Worm (Caenorhabditis elegans) whole organism, L1 larva: ENCODE results near the gene C02B8.3.

Source experiments
- C04F5.9 ChIP-seq: sonication (generic microtip); optimal IDR thresholded peaks from 2 replicates; lab custom pipeline; 2016; ENCODE audit warnings: missing genetic modification characterization, missing compliant biosample characterization
- C16A3.4 ChIP-seq: fragments of 150-350 bp; optimal IDR thresholded peaks from 2 replicates; lab custom pipeline; 2014; ENCODE audit warnings: missing biosample characterization, missing genetic modification characterization
- C34B4.2 ChIP-seq: sonication (generic microtip); optimal IDR thresholded peaks from 2 replicates; lab custom pipeline; 2017; ENCODE audit warnings: mild to moderate bottlenecking, missing genetic modification characterization, missing compliant biosample characterization
- Y116A8C.19 ChIP-seq: sonication (generic microtip); optimal IDR thresholded peaks from 2 replicates; lab custom pipeline; 2016; ENCODE audit warnings: missing compliant biosample characterization, missing genetic modification characterization, borderline replicate concordance
- aha-1 ChIP-seq: fragments of 150-350 bp; optimal IDR thresholded peaks from 2 replicates; lab custom pipeline; 2014; ENCODE audit warnings: missing biosample characterization, missing genetic modification characterization
- alr-1 ChIP-seq: fragments of 200-800 bp; sonication (Bioruptor generic); optimal IDR thresholded peaks from 2 replicates; lab custom pipeline; 2018; ENCODE audit warnings: borderline replicate concordance, mild to moderate bottlenecking, missing genetic modification characterization, missing compliant biosample characterization
- aly-2 ChIP-seq: fragments of 150-350 bp; optimal IDR thresholded peaks from 2 replicates; lab custom pipeline; 2014; ENCODE audit warnings: missing biosample characterization, missing genetic modification characterization
- ama-1 ChIP-seq: fragments of 150-350 bp; optimal IDR thresholded peaks from 2 replicates; lab custom pipeline; 2014
- blmp-1 ChIP-seq: fragments of 150-350 bp; optimal IDR thresholded peaks from 2 replicates; lab custom pipeline; 2014; ENCODE audit warnings: missing biosample characterization, missing genetic modification characterization
- ceh-63 ChIP-seq: fragments of 200-800 bp; sonication (Bioruptor generic); optimal IDR thresholded peaks from 2 replicates; lab custom pipeline; 2018; ENCODE audit warnings: mild to moderate bottlenecking, missing genetic modification characterization, missing compliant biosample characterization
- ceh-82 ChIP-seq, 3 experiments: fragments of 150-350 bp in 1 of 3; sonication (generic microtip) in 2 of 3; optimal IDR thresholded peaks; 2 replicates each; lab custom pipeline; 2014 to 2017; ENCODE audit warnings: missing biosample characterization in 3 of 3, missing genetic modification characterization in 3 of 3
- ceh-88 ChIP-seq: fragments of 200-800 bp; sonication (Bioruptor generic); IDR thresholded peaks from 2 replicates; pipeline ENCODE4 v1.3.6; 2022; ENCODE audit warnings: missing genetic modification characterization, missing compliant biosample characterization
- dpl-1 ChIP-seq, 3 experiments: fragments of 150-350 bp in 2 of 3; sonication (generic microtip) in 1 of 3; optimal IDR thresholded peaks; 2 replicates each; lab custom pipeline; 2014 to 2017; ENCODE audit warnings: missing biosample characterization in 3 of 3, missing genetic modification characterization in 3 of 3, missing genetic modification reagents in 3 of 3
- dsc-1 ChIP-seq: sonication (generic microtip); optimal IDR thresholded peaks from 2 replicates; lab custom pipeline; 2016; ENCODE audit warnings: mild to moderate bottlenecking, missing genetic modification characterization, missing compliant biosample characterization
- efl-1 ChIP-seq, 4 experiments: fragments of 150-350 bp; optimal IDR thresholded peaks in 3 of 4; peaks in 1 of 4; 1 replicate in 1 of 4; 2 replicates in 3 of 4; lab custom pipeline; 2014; ENCODE audit warnings: missing biosample characterization in 2 of 4, missing genetic modification characterization in 2 of 4, missing genetic modification reagents in 2 of 4
- efl-3 ChIP-seq: fragments of 200-800 bp; sonication (Bioruptor generic); optimal IDR thresholded peaks from 2 replicates; lab custom pipeline; 2018; ENCODE audit warnings: mild to moderate bottlenecking, missing genetic modification characterization, missing compliant biosample characterization
- egl-13 ChIP-seq: sonication (generic microtip); optimal IDR thresholded peaks from 2 replicates; lab custom pipeline; 2016; ENCODE audit warnings: missing genotype, missing genetic modification reagents, missing genetic modification characterization, missing compliant biosample characterization
- elt-3 ChIP-seq, 6 experiments: fragments of 150-350 bp in 1 of 6; sonication (generic microtip); optimal IDR thresholded peaks; 2 replicates each; lab custom pipeline; 2017 to 2018; ENCODE audit warnings: missing biosample characterization in 6 of 6, missing genetic modification characterization in 6 of 6, inconsistent platforms in 1 of 6
- ets-5 ChIP-seq: fragments of 200-800 bp; sonication (Bioruptor generic); IDR thresholded peaks from 2 replicates; pipeline ENCODE4 v1.3.6; 2022; ENCODE audit warnings: missing genetic modification characterization, missing compliant biosample characterization
- fkh-10 ChIP-seq: sonication (generic microtip); optimal IDR thresholded peaks from 2 replicates; lab custom pipeline; 2017; ENCODE audit warnings: missing biosample characterization, missing genetic modification reagents, missing genetic modification characterization
- fos-1 ChIP-seq: fragments of 150-350 bp; optimal IDR thresholded peaks from 2 replicates; lab custom pipeline; 2014; ENCODE audit warnings: missing biosample characterization, missing genetic modification characterization
- hlh-17 ChIP-seq: fragments of 200-800 bp; sonication (Bioruptor generic); optimal IDR thresholded peaks from 2 replicates; lab custom pipeline; 2018; ENCODE audit warnings: missing genetic modification characterization, mild to moderate bottlenecking, missing compliant biosample characterization, moderate library complexity, borderline replicate concordance
- lin-14 ChIP-seq: fragments of 200-800 bp; sonication (Bioruptor generic); optimal IDR thresholded peaks from 2 replicates; lab custom pipeline; 2018; ENCODE audit warnings: mild to moderate bottlenecking, missing genetic modification characterization, moderate library complexity, missing compliant biosample characterization
- lin-15B ChIP-seq: fragments of 150-350 bp; sonication (generic microtip); optimal IDR thresholded peaks from 3 replicates; lab custom pipeline; 2014; ENCODE audit warnings: missing biosample characterization, missing genetic modification characterization
- lin-35 ChIP-seq, 2 experiments: fragments of 150-350 bp; optimal IDR thresholded peaks; 2 replicates each; lab custom pipeline; 2014; ENCODE audit warnings: missing biosample characterization in 2 of 2, missing genetic modification characterization in 2 of 2, missing genetic modification reagents in 2 of 2
- lsy-2 ChIP-seq, 2 experiments: fragments of 150-350 bp; optimal IDR thresholded peaks; 2 replicates each; lab custom pipeline; 2014; ENCODE audit warnings: missing biosample characterization in 2 of 2, missing genetic modification characterization in 2 of 2
- mep-1 ChIP-seq: fragments of 150-350 bp; optimal IDR thresholded peaks from 2 replicates; lab custom pipeline; 2014; ENCODE audit warnings: missing biosample characterization, missing genetic modification characterization
- nhr-20 ChIP-seq: sonication (generic microtip); optimal IDR thresholded peaks from 2 replicates; lab custom pipeline; 2016; ENCODE audit warnings: mild to moderate bottlenecking, missing genetic modification characterization, missing compliant biosample characterization
- nhr-237 ChIP-seq: fragments of 150-350 bp; optimal IDR thresholded peaks from 2 replicates; lab custom pipeline; 2014; ENCODE audit warnings: missing biosample characterization, missing genetic modification characterization
- nhr-47 ChIP-seq: sonication (generic microtip); optimal IDR thresholded peaks from 2 replicates; lab custom pipeline; 2016; ENCODE audit warnings: mild to moderate bottlenecking, missing genetic modification characterization, moderate library complexity, missing compliant biosample characterization
- nhr-71 ChIP-seq: sonication (generic microtip); optimal IDR thresholded peaks from 2 replicates; lab custom pipeline; 2016; ENCODE audit warnings: mild to moderate bottlenecking, missing genetic modification characterization, moderate library complexity, missing compliant biosample characterization
- nhr-77 ChIP-seq: fragments of 150-350 bp; optimal IDR thresholded peaks from 2 replicates; lab custom pipeline; 2014; ENCODE audit warnings: missing biosample characterization, missing genetic modification characterization
- nhr-84 ChIP-seq: sonication (generic microtip); optimal IDR thresholded peaks from 2 replicates; lab custom pipeline; 2017; ENCODE audit warnings: missing biosample characterization, missing genetic modification characterization
- pax-3 ChIP-seq: fragments of 200-800 bp; sonication (Bioruptor generic); optimal IDR thresholded peaks from 2 replicates; lab custom pipeline; 2018; ENCODE audit warnings: mild to moderate bottlenecking, missing genetic modification characterization, moderate library complexity, missing compliant biosample characterization
- pqm-1 ChIP-seq: sonication (generic microtip); optimal IDR thresholded peaks from 3 replicates; lab custom pipeline; 2017; ENCODE audit warnings: missing biosample characterization, missing genetic modification characterization
- skn-1 ChIP-seq: fragments of 150-350 bp; optimal IDR thresholded peaks from 2 replicates; lab custom pipeline; 2014; ENCODE audit warnings: missing biosample characterization, missing genetic modification characterization
- snpc-4 ChIP-seq: fragments of 150-350 bp; optimal IDR thresholded peaks from 2 replicates; lab custom pipeline; 2014; ENCODE audit warnings: missing biosample characterization, missing genetic modification characterization
- snu-23 ChIP-seq: sonication (generic microtip); optimal IDR thresholded peaks from 2 replicates; lab custom pipeline; 2016; ENCODE audit warnings: missing genetic modification characterization, missing compliant biosample characterization
- sptf-1 ChIP-seq: fragments of 150-350 bp; optimal IDR thresholded peaks from 2 replicates; lab custom pipeline; 2014; ENCODE audit warnings: missing biosample characterization, missing genetic modification characterization
- unc-86 ChIP-seq: sonication (generic microtip); optimal IDR thresholded peaks from 2 replicates; lab custom pipeline; 2016; ENCODE audit warnings: missing genetic modification characterization, missing compliant biosample characterization
- vab-15 ChIP-seq: sonication (generic microtip); optimal IDR thresholded peaks from 2 replicates; lab custom pipeline; 2017; ENCODE audit warnings: missing genotype, mild to moderate bottlenecking, missing genetic modification characterization, missing compliant biosample characterization
- zag-1 ChIP-seq: fragments of 150-350 bp; optimal IDR thresholded peaks from 2 replicates; lab custom pipeline; 2014; ENCODE audit warnings: missing biosample characterization, missing genetic modification characterization
- zip-4 ChIP-seq: fragments of 200-800 bp; sonication (Bioruptor generic); optimal IDR thresholded peaks from 2 replicates; lab custom pipeline; 2018; ENCODE audit warnings: mild to moderate bottlenecking, missing genetic modification characterization, moderate library complexity, missing compliant biosample characterization
- ztf-11 ChIP-seq, 2 experiments: sonication (generic microtip); optimal IDR thresholded peaks; 2 replicates each; lab custom pipeline; 2016 to 2017; ENCODE audit warnings: missing genetic modification characterization in 2 of 2, missing biosample characterization in 1 of 2, missing compliant biosample characterization in 1 of 2
- ztf-4 ChIP-seq: fragments of 150-350 bp; optimal IDR thresholded peaks from 2 replicates; lab custom pipeline; 2014; ENCODE audit warnings: missing biosample characterization, missing genetic modification characterization

Gene C02B8.3

ce11 chrX:8163555-8163954 lies 24.3 kb downstream of the C02B8.3 start (continued):
- TF ChIP-seq aly-2 (tag; lab: Kevin White, UChicago) (no peak), nhr-47 (tag; lab: Kevin White, UChicago) (peak; percentile 67), C16A3.4 (tag; lab: Kevin White, UChicago) (no peak), nhr-71 (tag; lab: Kevin White, UChicago) (peak; percentile 39), lin-15B (no peak), nhr-237 (tag; lab: Kevin White, UChicago) (no peak), sptf-1 (tag; lab: Kevin White, UChicago) (no peak), zag-1 (tag; lab: Kevin White, UChicago) (no peak), fkh-10 (GFP tag; lab: Kevin White, UChicago) (peak; percentile 62), fos-1 (no peak), unc-86 (tag; lab: Kevin White, UChicago) (peak; percentile 30), mep-1 (no peak), ztf-11 (tag; optimal IDR thresholded peaks at IDR 0.05; lab: Kevin White, UChicago) (peak in 1 of 2 experiments; percentile 24), aha-1 (tag; lab: Kevin White, UChicago) (no peak), pqm-1 (no peak), ama-1 (no peak), C34B4.2 (no peak), skn-1 (no peak), nhr-77 (tag; lab: Kevin White, UChicago) (no peak), lsy-2 (tag; optimal IDR thresholded peaks at IDR 0.05; lab: Kevin White, UChicago) (peak in 1 of 2 experiments; percentile 31), efl-1 (optimal IDR thresholded peaks at IDR 0.05; lab: Kevin White, UChicago) (no peak), efl-1 (GFP tag; optimal IDR thresholded peaks at IDR 0.05 in 1 of 2; lab: Kevin White, UChicago) (peak in 1 of 2 experiments; percentile 4), ets-5 (GFP tag; lab: Robert Waterston, UW) (no peak), pax-3 (no peak), C04F5.9 (no peak), ceh-63 (GFP tag; lab: Kevin White, UChicago) (no peak), dsc-1 (tag; lab: Kevin White, UChicago) (peak; percentile 39), egl-13 (tag; lab: Kevin White, UChicago) (peak; percentile 57), efl-3 (GFP tag; lab: Kevin White, UChicago) (no peak), alr-1 (tag; lab: Kevin White, UChicago) (no peak), dpl-1 (GFP tag; optimal IDR thresholded peaks at IDR 0.05; lab: Kevin White, UChicago) (peak in 1 of 3 experiments; percentile 24), snpc-4 (no peak)
- TF ChIP-seq, all 84 proteins: peak for 22

ce11 chrX:8169534-8169933 lies 30.3 kb downstream of the C02B8.3 start, which contains the start of gene C17H11.2:
C17H11.2 (plus strand) TSS chrX:8169930.
- TF ChIP-seq ceh-63 (GFP tag; lab: Kevin White, UChicago) = no peak
- TF ChIP-seq mep-1 = no peak
- no peak for TF ChIP-seq efl-1 (optimal IDR thresholded peaks at IDR 0.05; lab: Kevin White, UChicago)
- TF ChIP-seq efl-1 (GFP tag; optimal IDR thresholded peaks at IDR 0.05 in 1 of 2; lab: Kevin White, UChicago) = peak in 1 of 2 experiments; percentile 89
- TF ChIP-seq snu-23 = peak; percentile 38
- TF ChIP-seq fkh-10 (GFP tag; lab: Kevin White, UChicago) = no peak
- no peak for TF ChIP-seq Y116A8C.19 (tag; lab: Kevin White, UChicago)
- no peak for TF ChIP-seq nhr-84
- peak; percentile 42 for TF ChIP-seq lin-14 (GFP tag; lab: Kevin White, UChicago)
- TF ChIP-seq ceh-82 (tag; optimal IDR thresholded peaks at IDR 0.05; lab: Kevin White, UChicago) = peak in 1 of 3 experiments; percentile 2
- no peak for TF ChIP-seq unc-86 (tag; lab: Kevin White, UChicago)
- TF ChIP-seq blmp-1 (tag; lab: Kevin White, UChicago) = peak; percentile 43
- no peak for TF ChIP-seq vab-15 (tag; lab: Kevin White, UChicago)
- TF ChIP-seq ztf-4 = no peak
- no peak for TF ChIP-seq ama-1
- peak in 1 of 2 experiments; percentile 45 for TF ChIP-seq lin-35 (GFP tag; optimal IDR thresholded peaks at IDR 0.05; lab: Kevin White, UChicago)
- peak in 1 of 2 experiments; percentile 51 for TF ChIP-seq lsy-2 (tag; optimal IDR thresholded peaks at IDR 0.05; lab: Kevin White, UChicago)
- no peak for TF ChIP-seq ceh-88 (GFP tag; lab: Robert Waterston, UW)
- TF ChIP-seq skn-1 = no peak
- peak; percentile 2 for TF ChIP-seq nhr-20 (tag; lab: Kevin White, UChicago)
- TF ChIP-seq pax-3 = no peak
- peak; percentile 6 for TF ChIP-seq C16A3.4 (tag; lab: Kevin White, UChicago)
- no peak for TF ChIP-seq hlh-17 (GFP tag; lab: Kevin White, UChicago)
- no peak for TF ChIP-seq efl-3 (GFP tag; lab: Kevin White, UChicago)
- no peak for TF ChIP-seq nhr-71 (tag; lab: Kevin White, UChicago)
- no peak for TF ChIP-seq zip-4 (GFP tag; lab: Kevin White, UChicago)
- TF ChIP-seq fos-1 = no peak
- peak in 1 of 6 experiments; percentile 5 for TF ChIP-seq elt-3 (tag; optimal IDR thresholded peaks at IDR 0.05; lab: Kevin White, UChicago)
